Worm (Caenorhabditis elegans): ENCODE measurements around the gene gldi-5.

Gene gldi-5

ce11 chrIII:3743367-3743766 is 17.1 kb upstream of the gldi-5 start:
- TF ChIP-seq nhr-12 (tag; optimal IDR thresholded peaks at IDR 0.05) (no peak), elt-3 (tag; optimal IDR thresholded peaks at IDR 0.05) (no peak), ztf-11 (tag; optimal IDR thresholded peaks at IDR 0.05) (no peak), elt-1 (tag; optimal IDR thresholded peaks at IDR 0.05) (no peak), nhr-6 (tag; optimal IDR thresholded peaks at IDR 0.05) (no peak), zag-1 (tag; optimal IDR thresholded peaks at IDR 0.05) (no peak), nhr-10 (tag; optimal IDR thresholded peaks at IDR 0.05) (no peak)

- TF ChIP-seq unc-39 (tag; optimal IDR thresholded peaks at IDR 0.05), result no peak
- no peak for TF ChIP-seq ztf-1 (GFP tag; conservative IDR thresholded peaks at IDR 0.05)
- no peak for TF ChIP-seq lin-13 (GFP tag; optimal IDR thresholded peaks at IDR 0.05)
- no peak for TF ChIP-seq nhr-11 (tag; optimal IDR thresholded peaks at IDR 0.05)
These were observed 15.8 kb upstream of the gldi-5 start for ce11 chrIII:3742090-3742489.

- TF ChIP-seq ztf-4 (tag; optimal IDR thresholded peaks at IDR 0.05), result no peak
These were observed 12.0 kb upstream of the gldi-5 start for ce11 chrIII:3738331-3738730.

- TF ChIP-seq ama-1 (optimal IDR thresholded peaks at IDR 0.05) (no peak), lsy-2 (tag; optimal IDR thresholded peaks at IDR 0.05) (no peak), nhr-11 (tag; optimal IDR thresholded peaks at IDR 0.05) (no peak), nhr-25 (tag; optimal IDR thresholded peaks at IDR 0.05) (no peak), C34F6.9 (tag; optimal IDR thresholded peaks at IDR 0.05) (no peak), nhr-77 (tag; optimal IDR thresholded peaks at IDR 0.05) (no peak), lin-13 (GFP tag; optimal IDR thresholded peaks at IDR 0.05) (no peak), skn-1 (tag; optimal IDR thresholded peaks at IDR 0.05) (no peak), dmd-4 (tag; optimal IDR thresholded peaks at IDR 0.05) (no peak), mbf-1 (tag; optimal IDR thresholded peaks at IDR 0.05) (no peak), nhr-21 (tag; optimal IDR thresholded peaks at IDR 0.05) (no peak), nhr-129 (tag; optimal IDR thresholded peaks at IDR 0.05) (no peak), ceh-16 (tag; optimal IDR thresholded peaks at IDR 0.05) (no peak), sma-9 (GFP tag; optimal IDR thresholded peaks at IDR 0.05) (no peak), sma-9 (tag; optimal IDR thresholded peaks at IDR 0.05) (no peak), peb-1 (tag; optimal IDR thresholded peaks at IDR 0.05) (no peak)
These were observed 11.4 kb upstream of the gldi-5 start for ce11 chrIII:3737742-3738141.

- TF ChIP-seq ceh-82 (tag; optimal IDR thresholded peaks at IDR 0.05) (no peak), nhr-129 (tag; optimal IDR thresholded peaks at IDR 0.05) (no peak), R02D3.7 (tag; optimal IDR thresholded peaks at IDR 0.05) (no peak), ztf-1 (GFP tag; conservative IDR thresholded peaks at IDR 0.05) (no peak), gmeb-1 (tag; optimal IDR thresholded peaks at IDR 0.05) (no peak), unc-39 (tag; optimal IDR thresholded peaks at IDR 0.05) (no peak), nhr-12 (tag; optimal IDR thresholded peaks at IDR 0.05) (no peak)
These were observed 10.0 kb upstream of the gldi-5 start, which contains the start of gene F34D10.4 for ce11 chrIII:3736302-3736701. Gene F34D10.4, plus strand, starts transcription at chrIII:3736602.

- TF ChIP-seq nhr-129 (tag; optimal IDR thresholded peaks at IDR 0.05) (peak; percentile 20), nhr-77 (tag; optimal IDR thresholded peaks at IDR 0.05) (no peak), C34F6.9 (tag; optimal IDR thresholded peaks at IDR 0.05) (peak; percentile 20), egl-27 (tag; optimal IDR thresholded peaks at IDR 0.05) (no peak), ama-1 (optimal IDR thresholded peaks at IDR 0.05) (peak; percentile 80), nhr-11 (tag; optimal IDR thresholded peaks at IDR 0.05) (no peak), lsy-2 (tag; optimal IDR thresholded peaks at IDR 0.05) (peak in 1 of 2 experiments; percentile 21), unc-39 (tag; optimal IDR thresholded peaks at IDR 0.05) (no peak), lin-39 (tag; optimal IDR thresholded peaks at IDR 0.05) (no peak), mab-5 (tag; optimal IDR thresholded peaks at IDR 0.05) (no peak)
These were observed 9.4 kb upstream of the gldi-5 start for ce11 chrIII:3735509-3736255.

- TF ChIP-seq lsy-2 (tag; optimal IDR thresholded peaks at IDR 0.05), result peak in 1 of 2 experiments; percentile 30
- TF ChIP-seq dmd-4 (tag; optimal IDR thresholded peaks at IDR 0.05), result no peak
- peak; percentile 9 for TF ChIP-seq nhr-129 (tag; optimal IDR thresholded peaks at IDR 0.05)
- TF ChIP-seq unc-55 (GFP tag; optimal IDR thresholded peaks at IDR 0.05), result peak; percentile 43
- TF ChIP-seq peb-1 (tag; optimal IDR thresholded peaks at IDR 0.05), result no peak
- peak; percentile 38 for TF ChIP-seq gmeb-1 (tag; optimal IDR thresholded peaks at IDR 0.05)
- TF ChIP-seq nhr-77 (tag; optimal IDR thresholded peaks at IDR 0.05), result no peak
- no peak for TF ChIP-seq nhr-237 (tag; optimal IDR thresholded peaks at IDR 0.05)
- TF ChIP-seq C34F6.9 (tag; optimal IDR thresholded peaks at IDR 0.05), result peak; percentile 49
These were observed 8.7 kb upstream of the gldi-5 start, which contains the start of gene evl-18 for ce11 chrIII:3734990-3735389. Gene evl-18, minus strand, starts transcription at chrIII:3735039.
